Fruit fly (Drosophila melanogaster): Measurements from ENCODE around the gene Cmpk.

Cmpk gene

dm6 chr3R:26032611-26033001, 22.6 kb downstream of the Cmpk start:
- TF ChIP-seq CG1529 (GFP tag; optimal IDR thresholded peaks at IDR 0.05) (no peak), Dref (GFP tag; IDR thresholded peaks at IDR 0.05) (no peak), CG15514 (GFP tag; optimal IDR thresholded peaks at IDR 0.05) (no peak), Xbp1 (GFP tag; optimal IDR thresholded peaks at IDR 0.05) (no peak), twi (tag; optimal IDR thresholded peaks at IDR 0.05) (peak; percentile 74), Hey (tag; optimal IDR thresholded peaks at IDR 0.05) (peak; percentile 93), Sry-δ (GFP tag; optimal IDR thresholded peaks at IDR 0.05) (no peak), ewg (GFP tag; optimal IDR thresholded peaks at IDR 0.05) (peak; percentile 72), CG32772 (GFP tag; IDR thresholded peaks at IDR 0.05) (0 out of 2 replicates have a peak, but pooled peaks have one; percentile 15), mam (GFP tag; optimal IDR thresholded peaks at IDR 0.05) (no peak), scrt (GFP tag; optimal IDR thresholded peaks at IDR 0.05) (peak; percentile 16), CG12391 (tag; optimal IDR thresholded peaks at IDR 0.05) (no peak), pros (GFP tag; optimal IDR thresholded peaks at IDR 0.05) (peak; percentile 41), Blimp-1 (GFP tag; optimal IDR thresholded peaks at IDR 0.05) (no peak)

- TF ChIP-seq nau (GFP tag; optimal IDR thresholded peaks at IDR 0.05) = no peak
- no peak for TF ChIP-seq p53 (GFP tag; optimal IDR thresholded peaks at IDR 0.05)
- TF ChIP-seq CG14965 (GFP tag; optimal IDR thresholded peaks at IDR 0.05; ENCODE audit: borderline replicate concordance) = no peak
- peak; percentile 91 for TF ChIP-seq CG4360 (GFP tag; IDR thresholded peaks at IDR 0.05)
- TF ChIP-seq chm (GFP tag; IDR thresholded peaks at IDR 0.05) = no peak
- TF ChIP-seq ap (GFP tag; IDR thresholded peaks at IDR 0.05) = no peak
- no peak for TF ChIP-seq HmgD (GFP tag; optimal IDR thresholded peaks at IDR 0.05)
- no peak for TF ChIP-seq caup (GFP tag; optimal IDR thresholded peaks at IDR 0.05; ENCODE audit: severe bottlenecking)
- TF ChIP-seq CG10654 (GFP tag; optimal IDR thresholded peaks at IDR 0.05) = no peak
- no peak for TF ChIP-seq trh (GFP tag; optimal IDR thresholded peaks at IDR 0.05)
- no peak for TF ChIP-seq CG17612 (GFP tag; IDR thresholded peaks at IDR 0.05)
- no peak for TF ChIP-seq CG11504 (tag; optimal IDR thresholded peaks at IDR 0.05)
- no peak for TF ChIP-seq hth (optimal IDR thresholded peaks at IDR 0.05)
- TF ChIP-seq gsb-n (tag; optimal IDR thresholded peaks at IDR 0.05) = peak; percentile 23
- TF ChIP-seq Abd-B (GFP tag; optimal IDR thresholded peaks at IDR 0.05) = no peak
- TF ChIP-seq Hey (tag; optimal IDR thresholded peaks at IDR 0.05) = peak; percentile 100
- TF ChIP-seq CG14667 (GFP tag; IDR thresholded peaks at IDR 0.05) = no peak
- no peak for TF ChIP-seq Mes4 (GFP tag; optimal IDR thresholded peaks at IDR 0.05)
- no peak for TF ChIP-seq NK7.1 (GFP tag; optimal IDR thresholded peaks at IDR 0.05)
- TF ChIP-seq CG3407 (GFP tag; optimal IDR thresholded peaks at IDR 0.05) = no peak
- TF ChIP-seq Awh (GFP tag; IDR thresholded peaks at IDR 0.05) = 0 out of 2 replicates have a peak, but pooled peaks have one; percentile 28
- no peak for TF ChIP-seq Ravus (GFP tag; IDR thresholded peaks at IDR 0.05)
- no peak for TF ChIP-seq CG33213 (GFP tag; optimal IDR thresholded peaks at IDR 0.05)
- TF ChIP-seq eve (GFP tag; optimal IDR thresholded peaks at IDR 0.05) = no peak
- no peak for TF ChIP-seq Adf1 (GFP tag; IDR thresholded peaks at IDR 0.05)
- TF ChIP-seq fd3F (GFP tag; optimal IDR thresholded peaks at IDR 0.05) = no peak
- no peak for TF ChIP-seq Eip74EF (GFP tag; optimal IDR thresholded peaks at IDR 0.05)
- TF ChIP-seq tap (tag; optimal IDR thresholded peaks at IDR 0.05) = no peak
- no peak for TF ChIP-seq Med (GFP tag)
- TF ChIP-seq lmd (GFP tag; IDR thresholded peaks at IDR 0.05) = no peak
- no peak for TF ChIP-seq CG1832 (GFP tag; optimal IDR thresholded peaks at IDR 0.05)
- no peak for TF ChIP-seq CG17385 (GFP tag; optimal IDR thresholded peaks at IDR 0.05)
- TF ChIP-seq CG9215 (GFP tag; IDR thresholded peaks at IDR 0.05) = no peak
- no peak for TF ChIP-seq CHES-1-like (GFP tag; optimal IDR thresholded peaks at IDR 0.05)
- no peak for TF ChIP-seq her (GFP tag; optimal IDR thresholded peaks at IDR 0.05)
- peak; percentile 46 for TF ChIP-seq sens (GFP tag)
- peak in 1 of 2 experiments; percentile 44 for TF ChIP-seq tll (GFP tag; optimal IDR thresholded peaks at IDR 0.05)
These were observed 23.1 kb downstream of the Cmpk start for dm6 chr3R:26031968-26032610.

All from whole organism, embryonic.